Fruit fly (Drosophila melanogaster) whole organism, embryonic: Measurements from ENCODE around the gene CG43318.

Experiments
- Atf-2 ChIP-seq: fragments of 200-800 bp; sonication (Bioruptor generic); optimal IDR thresholded peaks from 2 replicates; lab custom pipeline; 2016; ENCODE audit warnings: missing biosample characterization, missing genetic modification characterization
- Awh ChIP-seq: fragments of 200-800 bp; sonication (Bioruptor generic); IDR thresholded peaks from 2 replicates; pipeline ENCODE4, ENCODE4 v1.3.6; 2022; ENCODE audit warnings: missing biosample characterization, missing genetic modification characterization
- CG10274 ChIP-seq: fragments of 200-800 bp; sonication (Bioruptor generic); optimal IDR thresholded peaks from 3 replicates; lab custom pipeline; 2017; ENCODE audit warnings: missing biosample characterization, mild to moderate bottlenecking, missing genetic modification characterization
- CG10431 ChIP-seq: fragments of 200-800 bp; sonication (Bioruptor generic); optimal IDR thresholded peaks from 3 replicates; lab custom pipeline; 2018; ENCODE audit warnings: missing biosample characterization, mild to moderate bottlenecking, missing genetic modification characterization
- CG10565 ChIP-seq: fragments of 200-800 bp; sonication (Bioruptor generic); optimal IDR thresholded peaks from 3 replicates; lab custom pipeline; 2016; ENCODE audit warnings: missing biosample characterization, mild to moderate bottlenecking, missing genetic modification characterization
- CG11504 ChIP-seq: fragments of 200-800 bp; sonication (Bioruptor generic); optimal IDR thresholded peaks from 3 replicates; lab custom pipeline; 2019; ENCODE audit warnings: missing biosample characterization, mild to moderate bottlenecking, missing genetic modification characterization, moderate library complexity
- CG12071 ChIP-seq: fragments of 200-800 bp; sonication (Bioruptor generic); optimal IDR thresholded peaks from 3 replicates; lab custom pipeline; 2018; ENCODE audit warnings: missing biosample characterization, mild to moderate bottlenecking, missing genetic modification characterization
- CG12769 ChIP-seq: fragments of 200-800 bp; sonication (Bioruptor generic); optimal IDR thresholded peaks from 2 replicates; lab custom pipeline; 2019; ENCODE audit warnings: missing biosample characterization, mild to moderate bottlenecking, missing genetic modification characterization, moderate library complexity
- CG13894 ChIP-seq: fragments of 200-800 bp; sonication (Bioruptor generic); optimal IDR thresholded peaks from 3 replicates; lab custom pipeline; 2018; ENCODE audit warnings: missing biosample characterization, mild to moderate bottlenecking, missing genetic modification characterization, moderate library complexity
- CG15601 ChIP-seq: fragments of 200-800 bp; sonication (Bioruptor generic); optimal IDR thresholded peaks from 3 replicates; lab custom pipeline; 2019; ENCODE audit warnings: missing biosample characterization, mild to moderate bottlenecking, missing genetic modification characterization, moderate library complexity
- CG16813 ChIP-seq: fragments of 200-800 bp; sonication (Bioruptor generic); IDR thresholded peaks from 3 replicates; pipeline ENCODE4 v1.3.6; 2022; ENCODE audit warnings: missing biosample characterization, missing genetic modification characterization; ENCODE audit not compliant: partially characterized antibody
- CG17186 ChIP-seq: fragments of 200-800 bp; sonication (Bioruptor generic); optimal IDR thresholded peaks from 3 replicates; lab custom pipeline; 2017; ENCODE audit warnings: missing biosample characterization, missing genetic modification reagents, missing genetic modification characterization
- CG17385 ChIP-seq: fragments of 200-800 bp; sonication (Bioruptor generic); optimal IDR thresholded peaks from 3 replicates; lab custom pipeline; 2018; ENCODE audit warnings: missing biosample characterization, mild to moderate bottlenecking, missing genetic modification characterization
- CG18262 ChIP-seq: fragments of 200-800 bp; optimal IDR thresholded peaks from 3 replicates; lab custom pipeline; 2019; ENCODE audit warnings: missing biosample characterization, mild to moderate bottlenecking, missing genetic modification characterization, moderate library complexity
- CG2199 ChIP-seq: fragments of 200-800 bp; sonication (Bioruptor generic); IDR thresholded peaks from 3 replicates; pipeline ENCODE4 v1.3.6; 2022; ENCODE audit warnings: missing biosample characterization, missing genetic modification characterization
- CG2889 ChIP-seq: fragments of 200-800 bp; sonication (Bioruptor generic); IDR thresholded peaks from 3 replicates; pipeline ENCODE4 v1.3.6; 2022; ENCODE audit warnings: missing biosample characterization, missing genetic modification characterization
- CG30431 ChIP-seq: fragments of 200-800 bp; sonication (Bioruptor generic); optimal IDR thresholded peaks from 2 replicates; lab custom pipeline; 2017; ENCODE audit warnings: missing biosample characterization, missing genetic modification characterization
- CG34376 ChIP-seq: fragments of 200-800 bp; sonication (Bioruptor generic); optimal IDR thresholded peaks from 2 replicates; lab custom pipeline; 2018; ENCODE audit warnings: missing biosample characterization, mild to moderate bottlenecking, missing genetic modification characterization
- CG42726 ChIP-seq: fragments of 200-800 bp; sonication (Bioruptor generic); IDR thresholded peaks from 2 replicates; pipeline ENCODE4 v1.3.6; 2022; ENCODE audit warnings: missing biosample characterization, missing genetic modification characterization; ENCODE audit not compliant: partially characterized antibody
- CG4328 ChIP-seq: fragments of 200-800 bp; sonication (Bioruptor generic); optimal IDR thresholded peaks from 3 replicates; lab custom pipeline; 2017; ENCODE audit warnings: missing biosample characterization, missing genetic modification reagents, missing genetic modification characterization
- CG6683 ChIP-seq: fragments of 200-800 bp; sonication (Bioruptor generic); optimal IDR thresholded peaks from 2 replicates; lab custom pipeline; 2017; ENCODE audit warnings: missing biosample characterization, mild to moderate bottlenecking, missing genetic modification characterization, missing genetic modification reagents
- CG7987 ChIP-seq: fragments of 200-800 bp; sonication (Bioruptor generic); optimal IDR thresholded peaks from 2 replicates; lab custom pipeline; 2018; ENCODE audit warnings: missing biosample characterization, mild to moderate bottlenecking, missing genetic modification characterization, moderate library complexity
- CG8089 ChIP-seq: fragments of 200-800 bp; sonication (Bioruptor generic); optimal IDR thresholded peaks from 3 replicates; lab custom pipeline; 2016; ENCODE audit warnings: missing biosample characterization, missing genetic modification characterization
- Dip2 ChIP-seq: fragments of 200-800 bp; sonication (Bioruptor generic); IDR thresholded peaks from 2 replicates; pipeline ENCODE4 v1.3.6; 2022; ENCODE audit warnings: missing biosample characterization, missing genetic modification characterization
- HmgZ ChIP-seq: fragments of 200-800 bp; sonication (Bioruptor generic); optimal IDR thresholded peaks from 2 replicates; lab custom pipeline; 2018; ENCODE audit warnings: missing biosample characterization, mild to moderate bottlenecking, missing genetic modification characterization
- Hr39 ChIP-seq: fragments of >200 bp; optimal IDR thresholded peaks from 2 replicates; lab custom pipeline; 2017
- Lpt ChIP-seq: fragments of >200 bp; optimal IDR thresholded peaks from 2 replicates; lab custom pipeline; 2018; ENCODE audit warnings: missing biosample characterization, missing genetic modification characterization
- Max ChIP-seq: fragments of 200-800 bp; sonication (Bioruptor generic); optimal IDR thresholded peaks from 2 replicates; lab custom pipeline; 2016; ENCODE audit warnings: missing biosample characterization, mild to moderate bottlenecking, missing genetic modification characterization
- Nf-YB ChIP-seq: fragments of 200-800 bp; sonication (Bioruptor generic); optimal IDR thresholded peaks from 3 replicates; lab custom pipeline; 2019; ENCODE audit warnings: missing biosample characterization, mild to moderate bottlenecking, missing genetic modification characterization, moderate library complexity
- Spps ChIP-seq: fragments of 200-800 bp; sonication (Bioruptor generic); optimal IDR thresholded peaks from 2 replicates; lab custom pipeline; 2018; ENCODE audit warnings: missing biosample characterization, mild to moderate bottlenecking, missing genetic modification characterization
- Vsx1 ChIP-seq: fragments of 200-800 bp; sonication (Bioruptor generic); optimal IDR thresholded peaks from 2 replicates; lab custom pipeline; 2017; ENCODE audit warnings: missing biosample characterization, mild to moderate bottlenecking, missing genetic modification characterization, missing genetic modification reagents
- al ChIP-seq: fragments of 200-800 bp; sonication (Bioruptor generic); IDR thresholded peaks from 2 replicates; pipeline ENCODE4 v1.3.6; 2022; ENCODE audit warnings: missing biosample characterization, missing genetic modification characterization
- az2 ChIP-seq: fragments of 200-800 bp; sonication (Bioruptor generic); optimal IDR thresholded peaks from 3 replicates; lab custom pipeline; 2016; ENCODE audit warnings: missing biosample characterization, missing genetic modification characterization
- br ChIP-seq: fragments of >200 bp; optimal IDR thresholded peaks from 2 replicates; lab custom pipeline; 2017
- crol ChIP-seq: fragments of 200-800 bp; sonication (Bioruptor generic); IDR thresholded peaks from 2 replicates; pipeline ENCODE4 v1.3.6; 2022; ENCODE audit warnings: missing biosample characterization, missing genetic modification characterization
- fd3F ChIP-seq: fragments of 200-800 bp; sonication (Bioruptor generic); optimal IDR thresholded peaks from 2 replicates; lab custom pipeline; 2018; ENCODE audit warnings: missing biosample characterization, mild to moderate bottlenecking, missing genetic modification characterization, moderate library complexity
- gem ChIP-seq: fragments of 200-800 bp; sonication (Bioruptor generic); optimal IDR thresholded peaks from 2 replicates; lab custom pipeline; 2019; ENCODE audit warnings: missing biosample characterization, mild to moderate bottlenecking, missing genetic modification characterization, moderate library complexity
- gsb ChIP-seq: fragments of 200-800 bp; sonication (Bioruptor generic); IDR thresholded peaks from 2 replicates; pipeline ENCODE4 v1.3.6; 2022; ENCODE audit warnings: missing biosample characterization, missing genetic modification characterization
- knrl ChIP-seq: fragments of 200-800 bp; sonication (Bioruptor generic); IDR thresholded peaks from 3 replicates; pipeline ENCODE4 v1.3.6; 2022; ENCODE audit warnings: missing biosample characterization, missing genetic modification characterization; ENCODE audit not compliant: partially characterized antibody
- maf-S ChIP-seq: fragments of 200-800 bp; sonication (Bioruptor generic); optimal IDR thresholded peaks from 2 replicates; lab custom pipeline; 2016; ENCODE audit warnings: missing biosample characterization, missing genetic modification characterization
- mam ChIP-seq: fragments of 200-800 bp; sonication (Bioruptor generic); optimal IDR thresholded peaks from 3 replicates; lab custom pipeline; 2016; ENCODE audit warnings: missing biosample characterization, missing genetic modification characterization
- mld ChIP-seq: fragments of 200-800 bp; sonication (Bioruptor generic); IDR thresholded peaks from 3 replicates; pipeline ENCODE4 v1.3.6; 2022; ENCODE audit warnings: missing biosample characterization, missing genetic modification characterization; ENCODE audit not compliant: partially characterized antibody
- phol ChIP-seq: fragments of 200-800 bp; sonication (Bioruptor generic); optimal IDR thresholded peaks from 3 replicates; lab custom pipeline; 2018; ENCODE audit warnings: missing biosample characterization, mild to moderate bottlenecking, missing genetic modification characterization, moderate library complexity
- pita ChIP-seq: fragments of 200-800 bp; sonication (Bioruptor generic); optimal IDR thresholded peaks from 2 replicates; lab custom pipeline; 2017; ENCODE audit warnings: missing biosample characterization, mild to moderate bottlenecking, missing genetic modification characterization
- rib ChIP-seq: fragments of 200-800 bp; sonication (Bioruptor generic); IDR thresholded peaks from 2 replicates; pipeline ENCODE4 v1.3.6; 2022; ENCODE audit warnings: missing biosample characterization, missing genetic modification characterization
- shn ChIP-seq: fragments of 200-800 bp; sonication (Bioruptor generic); optimal IDR thresholded peaks from 3 replicates; lab custom pipeline; 2016; ENCODE audit warnings: missing biosample characterization, missing genetic modification characterization
- unpg ChIP-seq: fragments of 200-800 bp; sonication (Bioruptor generic); optimal IDR thresholded peaks from 3 replicates; lab custom pipeline; 2018; ENCODE audit warnings: missing biosample characterization, mild to moderate bottlenecking, missing genetic modification characterization, moderate library complexity
- wek ChIP-seq: fragments of 200-800 bp; sonication (Bioruptor generic); optimal IDR thresholded peaks from 3 replicates; lab custom pipeline; 2018; ENCODE audit warnings: missing biosample characterization, mild to moderate bottlenecking, missing genetic modification characterization, moderate library complexity
- zen2 ChIP-seq: fragments of 200-800 bp; sonication (Bioruptor generic); IDR thresholded peaks from 3 replicates; pipeline ENCODE4 v1.3.6; 2022; ENCODE audit warnings: missing biosample characterization, missing genetic modification characterization; ENCODE audit not compliant: partially characterized antibody

Gene CG43318

DNA sequence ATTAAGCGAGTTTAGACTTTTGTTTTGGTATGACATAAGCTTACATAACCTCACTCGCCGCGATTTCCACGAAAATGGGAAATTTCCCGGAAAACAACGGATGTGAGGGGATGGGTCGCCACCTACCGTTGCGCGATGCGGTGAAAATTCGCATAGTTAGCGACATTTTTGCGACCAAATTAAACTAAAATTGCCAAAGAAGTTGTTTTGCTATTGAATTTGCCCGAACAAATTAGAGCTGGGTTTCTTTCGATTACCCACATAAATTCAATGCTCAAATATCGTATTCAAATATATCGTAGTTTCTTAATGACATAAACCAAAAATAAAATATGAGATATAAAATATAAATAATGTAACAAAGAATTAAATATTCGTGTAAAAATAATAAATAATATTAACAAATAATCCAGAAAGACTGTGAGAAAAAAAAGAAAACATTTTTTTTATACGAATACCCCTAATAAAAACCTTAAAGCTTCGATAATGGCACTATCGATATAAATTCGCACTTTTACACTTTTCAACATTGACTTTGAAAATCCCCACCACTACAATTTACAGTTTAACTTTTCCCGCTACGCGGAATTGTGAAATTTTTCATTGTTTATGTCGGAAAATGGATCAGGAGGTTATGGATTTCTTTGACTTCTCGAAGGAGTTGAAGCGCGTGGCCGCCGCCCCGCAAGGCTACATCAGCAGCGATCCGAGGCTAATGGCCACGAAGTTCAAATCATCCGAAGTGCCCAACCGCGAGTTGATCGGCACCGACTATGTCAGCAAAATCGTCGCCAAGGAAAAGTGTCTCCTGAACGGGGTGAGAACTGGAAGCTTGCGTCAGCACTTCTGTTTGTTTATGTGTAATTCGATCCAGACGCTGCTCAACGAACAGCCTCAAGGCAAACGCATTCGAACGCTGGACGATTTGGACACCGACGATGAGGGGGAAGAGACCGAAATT is 3.9 kb upstream of the CG43318 start, which contains the start of the genes ND-23 and spn-E (continued):
- TF ChIP-seq CG42726 (no peak), CG10274 (GFP tag; lab: Kevin White, UChicago) (no peak), rib (no peak), Dip2 (GFP tag; lab: Robert Waterston, UW) (no peak), CG34376 (GFP tag; lab: Kevin White, UChicago) (no peak), pita (GFP tag; lab: Kevin White, UChicago) (no peak), phol (tag; lab: Kevin White, UChicago) (peak; percentile 73), gem (peak; percentile 85), Vsx1 (GFP tag; lab: Kevin White, UChicago) (no peak), Awh (GFP tag; lab: Robert Waterston, UW) (no peak), mam (GFP tag; lab: Kevin White, UChicago) (peak; percentile 1), CG2889 (GFP tag; lab: Robert Waterston, UW) (no peak), al (GFP tag; lab: Robert Waterston, UW) (0 out of 2 replicates have a peak, but pooled peaks have one; percentile 38), CG2199 (GFP tag; lab: Robert Waterston, UW) (no peak), Max (GFP tag; lab: Kevin White, UChicago) (no peak), gsb (GFP tag; lab: Robert Waterston, UW) (no peak), Spps (tag; lab: Kevin White, UChicago) (no peak), CG10565 (GFP tag; lab: Kevin White, UChicago) (no peak), CG12769 (tag; lab: Kevin White, UChicago) (no peak), Lpt (GFP tag; lab: Kevin White, UChicago) (no peak), CG7987 (no peak), CG17186 (GFP tag; lab: Kevin White, UChicago) (no peak), knrl (GFP tag; lab: Robert Waterston, UW) (peak; percentile 86), wek (GFP tag; lab: Kevin White, UChicago) (peak; percentile 93), unpg (peak; percentile 58), fd3F (peak; percentile 13), CG12071 (GFP tag; lab: Kevin White, UChicago) (no peak), CG4328 (no peak), br (lab: Kevin White, UChicago) (no peak), CG16813 (GFP tag; lab: Robert Waterston, UW) (peak; percentile 77), CG8089 (GFP tag; lab: Kevin White, UChicago) (no peak), CG10431 (GFP tag; lab: Kevin White, UChicago) (no peak), CG11504 (tag; lab: Kevin White, UChicago) (no peak), CG15601 (no peak), CG30431 (GFP tag; lab: Kevin White, UChicago) (no peak), CG13894 (tag; lab: Kevin White, UChicago) (no peak), mld (GFP tag; lab: Robert Waterston, UW) (peak; percentile 60; the same call in 1 of the 3 replicates), zen2 (GFP tag; lab: Robert Waterston, UW) (peak; percentile 10; the same call in 1 of the 3 replicates), shn (GFP tag; lab: Kevin White, UChicago) (no peak), CG18262 (peak; percentile 69), az2 (GFP tag; lab: Kevin White, UChicago) (peak; percentile 29), CG17385 (GFP tag; lab: Kevin White, UChicago) (no peak), HmgZ (tag; lab: Kevin White, UChicago) (no peak), Nf-YB (GFP tag; lab: Kevin White, UChicago) (no peak), Atf-2 (GFP tag; lab: Kevin White, UChicago) (no peak), CG6683 (GFP tag; lab: Kevin White, UChicago) (no peak), Hr39 (no peak), maf-S (no peak), crol (GFP tag; lab: Robert Waterston, UW) (no peak)
